Fruit fly (Drosophila melanogaster) whole organism, wandering third instar larva: ENCODE results near the gene fwd.

Source experiments
- Abd-B ChIP-seq: fragments of >200 bp; optimal IDR thresholded peaks from 2 replicates; lab custom pipeline; 2017; ENCODE audit warnings: missing biosample characterization, missing genetic modification characterization
- CG32264 ChIP-seq: fragments of 200-800 bp; sonication (Bioruptor generic); optimal IDR thresholded peaks from 2 replicates; lab custom pipeline; 2016; ENCODE audit warnings: missing biosample characterization, missing genetic modification characterization
- CG9705 ChIP-seq: fragments of 200-800 bp; sonication (Bioruptor generic); optimal IDR thresholded peaks from 2 replicates; lab custom pipeline; 2018; ENCODE audit warnings: missing biosample characterization, mild to moderate bottlenecking, missing genetic modification characterization
- CrebA ChIP-seq: fragments of 200-800 bp; sonication (Bioruptor generic); optimal IDR thresholded peaks from 2 replicates; lab custom pipeline; 2016; ENCODE audit warnings: missing biosample characterization, mild to moderate bottlenecking, missing genetic modification characterization, borderline replicate concordance
- Dfd ChIP-seq: fragments of >200 bp; optimal IDR thresholded peaks from 2 replicates; lab custom pipeline; 2017; ENCODE audit warnings: missing biosample characterization, missing genetic modification characterization
- Dif ChIP-seq: fragments of 200-275, 200-300 bp; sonication (Bioruptor generic); optimal IDR thresholded peaks from 2 replicates; lab custom pipeline; 2018; ENCODE audit warnings: missing biosample characterization, missing genetic modification characterization; ENCODE audit not compliant: partially characterized antibody
- GATAd ChIP-seq: sonication (Bioruptor generic); optimal IDR thresholded peaks from 2 replicates; lab custom pipeline; 2016; ENCODE audit warnings: missing biosample characterization, missing genetic modification characterization
- HLH106 ChIP-seq: fragments of 200-800 bp; optimal IDR thresholded peaks from 3 replicates; lab custom pipeline; 2019; ENCODE audit warnings: missing biosample characterization, mild to moderate bottlenecking, missing genetic modification characterization, moderate library complexity
- Hnf4 ChIP-seq: fragments of 200-800 bp; sonication (Bioruptor generic); optimal IDR thresholded peaks from 2 replicates; lab custom pipeline; 2016; ENCODE audit warnings: missing biosample characterization, mild to moderate bottlenecking, missing genetic modification characterization
- Hr78 ChIP-seq: fragments of >200 bp; optimal IDR thresholded peaks from 2 replicates; lab custom pipeline; 2017; ENCODE audit warnings: missing biosample characterization, missing genetic modification characterization
- Hr83 ChIP-seq: fragments of 200-300 bp; sonication (Bioruptor generic); optimal IDR thresholded peaks from 2 replicates; lab custom pipeline; 2016; ENCODE audit warnings: missing biosample characterization, mild to moderate bottlenecking, missing genetic modification characterization, moderate library complexity; ENCODE audit not compliant: poor library complexity, severe bottlenecking
- Jra ChIP-seq: sonication (Bioruptor generic); optimal IDR thresholded peaks from 2 replicates; lab custom pipeline; 2016; ENCODE audit warnings: missing biosample characterization, missing genetic modification characterization
- Mio ChIP-seq: sonication (Bioruptor generic); optimal IDR thresholded peaks from 2 replicates; lab custom pipeline; 2016; ENCODE audit warnings: missing biosample characterization, missing genetic modification characterization
- Myc ChIP-seq: fragments of >200 bp; optimal IDR thresholded peaks from 2 replicates; lab custom pipeline; 2017
- N ChIP-seq: fragments of >200 bp; optimal IDR thresholded peaks from 2 replicates; lab custom pipeline; 2018; ENCODE audit warnings: missing biosample characterization, missing external identifiers, missing genetic modification characterization
- OdsH ChIP-seq: fragments of 200-800 bp; sonication (Bioruptor generic); optimal IDR thresholded peaks from 2 replicates; lab custom pipeline; 2016; ENCODE audit warnings: missing biosample characterization, mild to moderate bottlenecking, missing genetic modification characterization
- Rel ChIP-seq, 2 experiments: fragments of 200-800 bp; sonication (Bioruptor generic) in 1 of 2; optimal IDR thresholded peaks; 2 replicates in 1 of 2; 3 replicates in 1 of 2; lab custom pipeline; 2016 to 2019; ENCODE audit warnings: mild to moderate bottlenecking in 2 of 2, missing biosample characterization in 2 of 2, missing genetic modification characterization in 2 of 2, moderate library complexity in 1 of 2
- Sp1 ChIP-seq: fragments of 200-800 bp; sonication (Bioruptor generic); optimal IDR thresholded peaks from 3 replicates; lab custom pipeline; 2019; ENCODE audit warnings: missing biosample characterization, mild to moderate bottlenecking, missing genetic modification characterization, moderate library complexity
- Vsx2 ChIP-seq: fragments of 200-300, 225-300 bp; sonication (Bioruptor generic); optimal IDR thresholded peaks from 2 replicates; lab custom pipeline; 2018; ENCODE audit warnings: missing biosample characterization, missing genetic modification characterization; ENCODE audit not compliant: partially characterized antibody
- br ChIP-seq: fragments of 200-800 bp; sonication (Bioruptor generic); optimal IDR thresholded peaks from 2 replicates; lab custom pipeline; 2016; ENCODE audit warnings: missing biosample characterization, missing genetic modification characterization
- brk ChIP-seq: fragments of 200-800 bp; sonication (Bioruptor generic); optimal IDR thresholded peaks from 2 replicates; lab custom pipeline; 2016; ENCODE audit warnings: missing biosample characterization, mild to moderate bottlenecking, missing genetic modification characterization
- dl ChIP-seq, 2 experiments: fragments of 175-275, 200-275 bp in 1 of 2; fragments of 200-275 bp in 1 of 2; sonication (Bioruptor generic); optimal IDR thresholded peaks; lab custom pipeline; 2018; ENCODE audit warnings: mild to moderate bottlenecking in 2 of 2, missing biosample characterization in 2 of 2, missing genetic modification characterization in 2 of 2, moderate library complexity in 2 of 2; ENCODE audit not compliant: partially characterized antibody in 2 of 2, insufficient read depth in 1 of 2
- dmrt93B ChIP-seq: fragments of 200-800 bp; sonication (Bioruptor generic); optimal IDR thresholded peaks from 2 replicates; lab custom pipeline; 2018; ENCODE audit warnings: missing biosample characterization, mild to moderate bottlenecking, missing genetic modification characterization
- dsf ChIP-seq: sonication (Bioruptor generic); optimal IDR thresholded peaks from 2 replicates; lab custom pipeline; 2016; ENCODE audit warnings: missing biosample characterization, missing genetic modification characterization, borderline replicate concordance
- ey ChIP-seq: fragments of 200-800 bp; sonication (Bioruptor generic); optimal IDR thresholded peaks from 2 replicates; lab custom pipeline; 2016; ENCODE audit warnings: missing biosample characterization, missing genetic modification characterization
- foxo ChIP-seq, 2 experiments: fragments of 200-800 bp; sonication (Bioruptor generic); optimal IDR thresholded peaks; 2 replicates in 1 of 2; 3 replicates in 1 of 2; lab custom pipeline; 2016 to 2017; ENCODE audit warnings: missing biosample characterization in 2 of 2, missing genetic modification characterization in 2 of 2
- fru ChIP-seq: fragments of 200-800 bp; sonication (Bioruptor generic); optimal IDR thresholded peaks from 3 replicates; lab custom pipeline; 2016; ENCODE audit warnings: missing biosample characterization, mild to moderate bottlenecking, missing genetic modification characterization
- h ChIP-seq: fragments of 200-800 bp; sonication (Bioruptor generic); optimal IDR thresholded peaks from 3 replicates; lab custom pipeline; 2016; ENCODE audit warnings: missing biosample characterization, mild to moderate bottlenecking, missing genetic modification characterization
- jim ChIP-seq: fragments of 175-275, 200-325 bp; sonication (Bioruptor generic); optimal IDR thresholded peaks from 2 replicates; lab custom pipeline; 2016; ENCODE audit warnings: missing biosample characterization, mild to moderate bottlenecking, missing genetic modification characterization
- lola ChIP-seq: fragments of >200 bp; optimal IDR thresholded peaks from 2 replicates; lab custom pipeline; 2017; ENCODE audit warnings: missing biosample characterization, missing genetic modification characterization
- pan ChIP-seq: fragments of >200 bp; optimal IDR thresholded peaks from 2 replicates; lab custom pipeline; 2017
- psq ChIP-seq: fragments of 200-800 bp; sonication (Bioruptor generic); optimal IDR thresholded peaks from 3 replicates; lab custom pipeline; 2017; ENCODE audit warnings: missing biosample characterization, mild to moderate bottlenecking, missing genetic modification characterization, moderate library complexity
- rgr ChIP-seq: fragments of 200-800 bp; sonication (Bioruptor generic); optimal IDR thresholded peaks from 3 replicates; lab custom pipeline; 2016; ENCODE audit warnings: missing biosample characterization, mild to moderate bottlenecking, missing genetic modification characterization
- sage ChIP-seq: fragments of 200-800 bp; sonication (Bioruptor generic); optimal IDR thresholded peaks from 2 replicates; lab custom pipeline; 2016; ENCODE audit warnings: missing biosample characterization, mild to moderate bottlenecking, missing genetic modification characterization
- sv ChIP-seq: fragments of 200-800 bp; sonication (Bioruptor generic); optimal IDR thresholded peaks from 3 replicates; lab custom pipeline; 2016; ENCODE audit warnings: missing biosample characterization, missing genetic modification characterization
- tai ChIP-seq: sonication (Bioruptor generic); optimal IDR thresholded peaks from 2 replicates; lab custom pipeline; 2016; ENCODE audit warnings: missing biosample characterization, missing genetic modification characterization
- usp ChIP-seq: fragments of >200 bp; optimal IDR thresholded peaks from 2 replicates; lab custom pipeline; 2017; ENCODE audit warnings: missing biosample characterization, missing genetic modification characterization
- woc ChIP-seq: sonication (Bioruptor generic); optimal IDR thresholded peaks from 2 replicates; lab custom pipeline; 2016; ENCODE audit warnings: missing biosample characterization, mild to moderate bottlenecking, missing genetic modification characterization

Gene fwd

DNA sequence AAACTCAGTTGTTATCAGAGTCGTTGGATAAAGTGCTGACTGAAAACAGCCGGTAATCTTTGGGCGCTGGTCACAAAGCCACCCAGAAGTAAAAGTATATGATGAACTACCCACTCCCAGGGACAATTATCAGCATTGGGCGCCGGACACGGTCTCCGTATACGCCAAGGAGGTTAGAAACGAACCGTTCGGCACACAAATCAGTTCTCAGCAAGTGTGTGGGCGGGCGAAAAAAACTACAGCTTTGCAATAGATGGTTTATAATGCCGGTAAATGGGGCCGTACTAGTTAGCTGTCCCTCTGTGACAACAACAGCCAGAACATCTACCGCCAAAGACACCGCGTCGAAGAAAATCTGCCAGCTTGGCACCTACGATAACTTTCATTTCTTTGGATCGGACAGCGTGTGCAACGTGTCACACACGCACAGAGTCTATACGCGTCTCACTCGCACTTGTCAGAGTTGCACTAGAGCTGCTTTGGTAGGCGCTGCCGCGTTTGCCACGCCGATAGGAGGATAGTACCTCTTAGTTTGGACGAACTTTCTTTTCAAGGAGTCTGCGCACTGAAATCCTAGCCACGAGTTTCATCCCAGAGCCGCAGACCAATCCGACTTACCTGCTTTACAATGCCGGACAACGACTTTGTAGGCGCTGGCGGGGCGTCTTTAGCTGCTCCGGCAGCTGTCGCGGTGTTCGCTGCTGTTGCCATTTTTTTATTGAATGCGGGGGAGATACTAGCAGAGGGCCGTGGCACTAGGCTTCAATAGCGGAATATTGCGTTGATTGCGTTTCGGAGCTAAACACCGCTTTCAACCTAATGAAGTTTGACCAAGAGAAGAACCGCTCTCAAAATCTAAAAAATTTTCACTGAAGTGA is 55.9 kb downstream of the fwd start:
- TF ChIP-seq CG9705 (GFP tag; lab: Kevin White, UChicago): no peak
- TF ChIP-seq woc: no peak
- TF ChIP-seq Sp1: no peak
- TF ChIP-seq psq (GFP tag; lab: Kevin White, UChicago): no peak
- no peak for TF ChIP-seq Mio
- no peak for TF ChIP-seq Jra (GFP tag; lab: Kevin White, UChicago)
- TF ChIP-seq tai (GFP tag; lab: Kevin White, UChicago): no peak
- TF ChIP-seq foxo (GFP tag; optimal IDR thresholded peaks at IDR 0.05; lab: Kevin White, UChicago): no peak
- TF ChIP-seq brk (GFP tag; lab: Kevin White, UChicago): no peak

DNA sequence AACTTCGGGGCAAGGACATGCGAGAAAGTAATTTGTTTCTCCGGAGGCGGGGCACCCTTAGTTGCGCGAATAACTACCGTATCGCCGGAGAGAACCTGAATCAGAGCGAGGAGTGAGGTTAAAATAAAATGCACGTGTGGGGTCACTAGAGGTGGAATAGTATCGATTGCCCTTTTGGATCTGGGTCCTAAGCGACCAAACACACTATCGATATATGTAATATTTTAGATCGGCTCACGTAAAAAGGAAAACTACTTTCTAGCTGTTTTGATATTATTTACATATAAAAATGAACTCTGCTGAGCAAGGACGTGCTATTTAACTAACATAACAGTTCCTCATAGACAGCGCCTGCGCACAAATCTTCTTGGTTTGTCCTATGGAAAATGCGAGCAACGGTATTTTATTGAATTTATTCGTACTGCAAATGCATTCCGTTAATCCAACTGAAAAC is 56.9 kb downstream of the fwd start:
- peak; percentile 20 for TF ChIP-seq psq (GFP tag; lab: Kevin White, UChicago)
- peak; percentile 42 for TF ChIP-seq Myc
- TF ChIP-seq Hr78 (GFP tag; lab: Kevin White, UChicago): no peak
- TF ChIP-seq pan: no peak
- no peak for TF ChIP-seq HLH106
- TF ChIP-seq Hr83 (GFP tag; lab: Kevin White, UChicago): no peak
- TF ChIP-seq Hnf4 (GFP tag; lab: Kevin White, UChicago): peak; percentile 25

DNA sequence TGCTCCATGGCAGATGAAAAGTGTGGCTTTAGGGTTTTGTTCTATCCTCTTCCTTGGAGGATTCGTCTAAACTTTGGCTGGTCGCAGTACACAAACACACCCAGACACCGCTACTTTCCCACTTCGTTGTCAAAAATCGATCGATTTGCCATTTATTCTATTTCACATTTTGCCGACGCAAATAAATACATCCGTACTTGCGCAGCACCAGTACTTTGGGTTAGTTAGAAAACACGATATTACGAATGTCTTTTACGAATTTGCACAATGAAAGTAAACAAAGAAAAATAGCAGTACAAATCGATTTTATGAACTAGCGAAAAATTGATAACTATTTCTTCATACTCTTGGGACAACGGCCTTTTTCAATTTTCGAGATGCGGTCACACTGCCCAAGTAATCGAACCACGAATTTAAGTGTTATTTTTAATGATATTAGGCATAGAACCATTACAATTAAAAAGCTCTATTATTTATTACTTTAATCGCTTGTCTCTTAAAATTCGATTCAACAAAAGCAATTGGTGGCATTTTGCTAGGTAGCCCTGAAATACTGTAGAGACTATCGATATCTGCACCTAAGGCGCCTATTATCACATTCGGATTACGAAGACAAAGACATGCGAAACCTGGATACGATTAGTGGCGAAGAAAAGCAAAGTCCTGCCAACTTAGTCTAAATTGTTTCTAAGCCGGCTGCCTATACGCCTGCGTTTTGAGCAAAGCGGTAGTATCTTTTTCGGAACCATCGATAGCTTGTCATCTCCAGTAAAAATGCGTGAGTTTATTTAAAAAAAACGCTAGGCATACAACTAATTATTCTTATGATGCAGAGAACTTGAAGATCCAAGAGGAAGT is 61.8 kb downstream of the fwd start, which contains the start of the genes DIP2 and wac:
Gene DIP2 (minus strand): TSS at position 337 of the 858 bp plus-strand sequence.
Gene wac (plus strand): TSS at position 559 of the 858 bp plus-strand sequence.
- TF ChIP-seq Hr83 (GFP tag; lab: Kevin White, UChicago) (peak; percentile 97), HLH106 (no peak), N (no peak), sv (GFP tag; lab: Kevin White, UChicago) (peak; percentile 74), Vsx2 (GFP tag; lab: Kevin White, UChicago) (no peak), jim (GFP tag; lab: Kevin White, UChicago) (peak; percentile 71), Rel (GFP tag; optimal IDR thresholded peaks at IDR 0.05; lab: Kevin White, UChicago) (no peak), Rel (tag; optimal IDR thresholded peaks at IDR 0.05; lab: Kevin White, UChicago) (no peak), CG32264 (GFP tag; lab: Kevin White, UChicago) (peak; percentile 32), Dif (GFP tag; lab: Kevin White, UChicago) (no peak), Sp1 (no peak), br (peak; percentile 79), woc (no peak), dl (GFP tag; optimal IDR thresholded peaks at IDR 0.05; lab: Kevin White, UChicago; ENCODE audit: insufficient read depth in 1 of 2, partially characterized antibody in 2 of 2) (no peak), tai (GFP tag; lab: Kevin White, UChicago) (peak; percentile 95), psq (GFP tag; lab: Kevin White, UChicago) (peak; percentile 71), Hnf4 (GFP tag; lab: Kevin White, UChicago) (peak; percentile 90), OdsH (GFP tag; lab: Kevin White, UChicago) (peak; percentile 58), Jra (GFP tag; lab: Kevin White, UChicago) (peak; percentile 85), Myc (no peak), brk (GFP tag; lab: Kevin White, UChicago) (peak; percentile 87), Dfd (GFP tag; lab: Kevin White, UChicago) (no peak), usp (GFP tag; lab: Kevin White, UChicago) (no peak), ey (peak; percentile 84), Mio (no peak), lola (GFP tag; lab: Kevin White, UChicago) (no peak), sage (GFP tag; lab: Kevin White, UChicago) (no peak), CG9705 (GFP tag; lab: Kevin White, UChicago) (peak; percentile 11), GATAd (no peak), Abd-B (GFP tag; lab: Kevin White, UChicago) (no peak), foxo (GFP tag; optimal IDR thresholded peaks at IDR 0.05; lab: Kevin White, UChicago) (peak in 1 of 2 experiments; percentile 88), CrebA (GFP tag; lab: Kevin White, UChicago) (no peak), dsf (GFP tag; lab: Kevin White, UChicago) (peak; percentile 65), fru (GFP tag; lab: Kevin White, UChicago) (no peak), h (no peak), dmrt93B (no peak), rgr (GFP tag; lab: Kevin White, UChicago) (peak; percentile 81), pan (no peak)
- TF ChIP-seq, all 38 proteins: peak for 16
